Worm (Caenorhabditis elegans) whole organism, L4 larva: ENCODE measurements around the gene hipr-1.

Experiments used
- F44E2.7 ChIP-seq: fragments of 200-800 bp; sonication (Bioruptor generic); IDR thresholded peaks from 2 replicates; pipeline ENCODE4 v2.1.2; 2022; ENCODE audit warnings: missing genetic modification characterization, missing compliant biosample characterization
- T26A8.4 ChIP-seq: fragments of 200-800 bp; sonication (Bioruptor generic); IDR thresholded peaks from 2 replicates; pipeline ENCODE4 v1.3.6; 2022; ENCODE audit warnings: missing genetic modification characterization, missing compliant biosample characterization
- fkh-10 ChIP-seq: fragments of 150-350 bp; optimal IDR thresholded peaks from 2 replicates; lab custom pipeline; 2014; ENCODE audit warnings: missing biosample characterization, missing genetic modification reagents, missing genetic modification characterization
- hlh-30 ChIP-seq: sonication (generic microtip); optimal IDR thresholded peaks from 2 replicates; lab custom pipeline; 2017; ENCODE audit warnings: antibody characterized with exemption, mild to moderate bottlenecking, missing genetic modification characterization, missing compliant biosample characterization; ENCODE audit not compliant: insufficient read depth
- lin-38 ChIP-seq: fragments of 200-800 bp; sonication (Bioruptor generic); IDR thresholded peaks from 2 replicates; pipeline ENCODE4 v1.3.6; 2022; ENCODE audit warnings: missing genetic modification reagents, missing genetic modification characterization, missing compliant biosample characterization
- lir-3 ChIP-seq: sonication (generic microtip); optimal IDR thresholded peaks from 2 replicates; lab custom pipeline; 2016; ENCODE audit warnings: mild to moderate bottlenecking, missing genetic modification characterization, missing compliant biosample characterization
- nhr-48 ChIP-seq: sonication (generic microtip); optimal IDR thresholded peaks from 2 replicates; lab custom pipeline; 2016; ENCODE audit warnings: mild to moderate bottlenecking, missing genetic modification characterization, missing compliant biosample characterization
- unc-62 ChIP-seq, 3 experiments: fragments of 150-350 bp in 1 of 3; sonication (generic microtip); optimal IDR thresholded peaks in 2 of 3; peaks in 1 of 3; 1 replicate in 1 of 3; 2 replicates in 2 of 3; lab custom pipeline; 2014 to 2017; ENCODE audit warnings: missing biosample characterization in 3 of 3, missing genetic modification characterization in 3 of 3, missing genetic modification reagents in 3 of 3, missing genotype in 1 of 3

DNA sequence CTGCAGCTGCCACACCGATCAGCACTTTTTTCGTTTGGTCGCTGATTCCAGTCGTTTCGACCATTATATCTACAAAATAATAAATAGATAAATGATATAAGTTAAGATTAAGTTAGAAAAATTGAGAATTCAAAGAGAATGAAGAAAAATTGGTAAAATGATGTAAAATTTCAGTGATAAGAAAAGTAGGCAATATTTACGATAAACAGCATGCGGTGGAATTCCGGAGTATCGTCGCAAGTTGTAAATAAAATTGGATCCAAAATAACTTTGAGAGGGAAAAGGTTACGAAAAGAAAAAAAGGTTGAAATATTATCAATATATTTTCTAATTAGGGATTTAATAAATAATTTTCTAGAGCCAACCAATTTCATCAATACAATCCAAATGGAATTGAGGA, 34.7 kb downstream of the hipr-1 start, which contains the start of gene tomm-70:
- TF ChIP-seq unc-62 (GFP tag; optimal IDR thresholded peaks at IDR 0.05 in 1 of 2; lab: Kevin White, UChicago) (no peak), unc-62 (tag; optimal IDR thresholded peaks at IDR 0.05; lab: Kevin White, UChicago) (no peak), lir-3 (no peak), F44E2.7 (GFP tag; lab: Robert Waterston, UW) (no peak), T26A8.4 (GFP tag; lab: Robert Waterston, UW) (no peak), fkh-10 (no peak), nhr-48 (tag; lab: Kevin White, UChicago) (no peak), hlh-30 (no peak), lin-38 (GFP tag; lab: Robert Waterston, UW) (no peak)
